Fruit fly (Drosophila melanogaster) whole organism, embryonic: ENCODE measurements around the gene Mtp.
A peak's percentile ranks its signal among the peaks of the same experiment; 100 is the strongest.

Experiments
- B-H1 ChIP-seq: fragments of 200-800 bp; sonication (Bioruptor generic); IDR thresholded peaks from 3 replicates; pipeline ENCODE4 v1.3.6; 2022; ENCODE audit warnings: missing biosample characterization, missing genetic modification characterization
- Bdp1 ChIP-seq: fragments of 200-800 bp; sonication (Bioruptor generic); optimal IDR thresholded peaks from 3 replicates; lab custom pipeline; 2016; ENCODE audit warnings: missing biosample characterization, missing genetic modification characterization
- Bteb2 ChIP-seq: fragments of 200-800 bp; sonication (Bioruptor generic); optimal IDR thresholded peaks from 2 replicates; lab custom pipeline; 2016; ENCODE audit warnings: missing biosample characterization, missing genetic modification characterization
- CG10267 ChIP-seq: fragments of 200-800 bp; sonication (Bioruptor generic); optimal IDR thresholded peaks from 2 replicates; lab custom pipeline; 2018; ENCODE audit warnings: missing biosample characterization, mild to moderate bottlenecking, missing genetic modification characterization, moderate library complexity
- CG10959 ChIP-seq: fragments of 200-800 bp; sonication (Bioruptor generic); IDR thresholded peaks from 2 replicates; pipeline ENCODE4 v1.3.6; 2022; ENCODE audit warnings: missing biosample characterization, missing genetic modification characterization
- CG11560 ChIP-seq: fragments of 200-800 bp; sonication (Bioruptor generic); IDR thresholded peaks from 3 replicates; pipeline ENCODE4 v1.3.6; 2022; ENCODE audit warnings: missing biosample characterization, missing genetic modification characterization
- CG14441 ChIP-seq: fragments of 200-800 bp; sonication (Bioruptor generic); IDR thresholded peaks from 2 replicates; pipeline ENCODE4 v1.3.6; 2022; ENCODE audit warnings: missing biosample characterization, missing genetic modification characterization
- CG14860 ChIP-seq: fragments of 200-800 bp; sonication (Bioruptor generic); IDR thresholded peaks from 3 replicates; pipeline ENCODE4 v1.3.6; 2022; ENCODE audit warnings: missing biosample characterization, missing genetic modification characterization; ENCODE audit not compliant: partially characterized antibody
- CG15514 ChIP-seq: fragments of 200-800 bp; sonication (Bioruptor generic); optimal IDR thresholded peaks from 3 replicates; lab custom pipeline; 2017; ENCODE audit warnings: missing biosample characterization, missing genetic modification characterization, mild to moderate bottlenecking, moderate library complexity, missing genetic modification reagents
- CG16779 ChIP-seq: fragments of 200-800 bp; sonication (Bioruptor generic); IDR thresholded peaks from 2 replicates; pipeline ENCODE4 v1.3.6; 2022; ENCODE audit warnings: missing biosample characterization, missing genetic modification characterization
- CG17361 ChIP-seq: fragments of 200-800 bp; sonication (Bioruptor generic); IDR thresholded peaks from 3 replicates; pipeline ENCODE4 v1.3.6; 2022; ENCODE audit warnings: missing biosample characterization, missing genetic modification characterization
- CG17802 ChIP-seq: fragments of 200-800 bp; sonication (Bioruptor generic); optimal IDR thresholded peaks from 2 replicates; lab custom pipeline; 2018; ENCODE audit warnings: missing biosample characterization, mild to moderate bottlenecking, missing genetic modification characterization, moderate library complexity
- CG30403 ChIP-seq: fragments of 200-800 bp; sonication (Bioruptor generic); optimal IDR thresholded peaks from 3 replicates; lab custom pipeline; 2016; ENCODE audit warnings: missing biosample characterization, missing genetic modification characterization
- CG32772 ChIP-seq: fragments of 200-800 bp; sonication (Bioruptor generic); IDR thresholded peaks from 2 replicates; pipeline ENCODE4 v1.3.6; 2022; ENCODE audit warnings: missing biosample characterization, missing genetic modification characterization
- CG3838 ChIP-seq: fragments of 200-800 bp; sonication (Bioruptor generic); optimal IDR thresholded peaks from 3 replicates; lab custom pipeline; 2016; ENCODE audit warnings: missing biosample characterization, missing genetic modification characterization
- CG4820 ChIP-seq: fragments of 200-800 bp; sonication (Bioruptor generic); optimal IDR thresholded peaks from 3 replicates; lab custom pipeline; 2016; ENCODE audit warnings: missing biosample characterization, missing genetic modification characterization
- CG8281 ChIP-seq: fragments of 200-800 bp; sonication (Bioruptor generic); optimal IDR thresholded peaks from 2 replicates; lab custom pipeline; 2018; ENCODE audit warnings: missing biosample characterization, mild to moderate bottlenecking, missing genetic modification characterization, moderate library complexity
- CG9215 ChIP-seq: fragments of 200-800 bp; sonication (Bioruptor generic); IDR thresholded peaks from 2 replicates; pipeline ENCODE4 v1.3.6; 2022; ENCODE audit warnings: missing biosample characterization, missing genetic modification characterization
- CG9817 ChIP-seq: fragments of 200-800 bp; sonication (Bioruptor generic); optimal IDR thresholded peaks from 2 replicates; lab custom pipeline; 2018; ENCODE audit warnings: missing biosample characterization, mild to moderate bottlenecking, missing genetic modification characterization, moderate library complexity
- CTCF ChIP-seq: fragments of 200-800 bp; sonication (Bioruptor generic); optimal IDR thresholded peaks from 2 replicates; lab custom pipeline; 2017; ENCODE audit warnings: missing biosample characterization, mild to moderate bottlenecking, missing genetic modification characterization, moderate library complexity
- Dfd ChIP-seq, 2 experiments: fragments of >200 bp; optimal IDR thresholded peaks; 2 replicates each; lab custom pipeline; 2017; ENCODE audit warnings: missing biosample characterization in 2 of 2, missing genetic modification characterization in 2 of 2
- Dip3 ChIP-seq: fragments of 200-800 bp; sonication (Bioruptor generic); optimal IDR thresholded peaks from 3 replicates; lab custom pipeline; 2016; ENCODE audit warnings: missing biosample characterization, missing genetic modification characterization
- Ets97D ChIP-seq: fragments of 200-800 bp; sonication (Bioruptor generic); optimal IDR thresholded peaks from 3 replicates; lab custom pipeline; 2016; ENCODE audit warnings: missing biosample characterization, missing genetic modification characterization
- GATAe ChIP-seq: fragments of 200-800 bp; sonication (Bioruptor generic); conservative IDR thresholded peaks from 2 replicates; pipeline ENCODE4 v1.3.6; 2022; ENCODE audit warnings: missing biosample characterization, missing genetic modification characterization
- Gsc ChIP-seq: fragments of 200-800 bp; sonication (Bioruptor generic); IDR thresholded peaks from 2 replicates; pipeline ENCODE4 v1.3.6; 2022; ENCODE audit warnings: missing biosample characterization, missing genetic modification characterization
- Hand ChIP-seq: fragments of 200-800 bp; sonication (Bioruptor generic); optimal IDR thresholded peaks from 2 replicates; lab custom pipeline; 2017; ENCODE audit warnings: mild to moderate bottlenecking, missing biosample characterization, missing genetic modification reagents, missing genetic modification characterization
- Hr3 ChIP-seq: fragments of 200-800 bp; sonication (Bioruptor generic); optimal IDR thresholded peaks from 3 replicates; lab custom pipeline; 2016; ENCODE audit warnings: missing biosample characterization, missing genetic modification characterization
- MTF-1 ChIP-seq: fragments of 200-800 bp; sonication (Bioruptor generic); optimal IDR thresholded peaks from 2 replicates; lab custom pipeline; 2018; ENCODE audit warnings: missing biosample characterization, mild to moderate bottlenecking, missing genetic modification characterization, borderline replicate concordance
- NK7.1 ChIP-seq: fragments of 200-800 bp; sonication (Bioruptor generic); optimal IDR thresholded peaks from 3 replicates; lab custom pipeline; 2016; ENCODE audit warnings: missing biosample characterization, missing genetic modification characterization
- NfI ChIP-seq: fragments of 200-800 bp; sonication (Bioruptor generic); optimal IDR thresholded peaks from 3 replicates; lab custom pipeline; 2018; ENCODE audit warnings: missing biosample characterization, mild to moderate bottlenecking, missing genetic modification characterization, moderate library complexity
- Poxn ChIP-seq: fragments of 200-800 bp; sonication (Bioruptor generic); IDR thresholded peaks from 2 replicates; pipeline ENCODE4 v1.3.6; 2022; ENCODE audit warnings: missing biosample characterization, missing genetic modification characterization
- Rx ChIP-seq: fragments of 200-800 bp; sonication (Bioruptor generic); IDR thresholded peaks from 2 replicates; pipeline ENCODE4 v1.3.6; 2022; ENCODE audit warnings: missing biosample characterization, missing genetic modification characterization
- Sox102F ChIP-seq: fragments of 200-800 bp; sonication (Bioruptor generic); optimal IDR thresholded peaks from 2 replicates; lab custom pipeline; 2018; ENCODE audit warnings: missing biosample characterization, mild to moderate bottlenecking, missing genetic modification characterization, moderate library complexity
- Trl ChIP-seq, 3 experiments: fragments of >200 bp in 2 of 3; fragments of 200-800 bp in 1 of 3; sonication (Bioruptor generic) in 1 of 3; optimal IDR thresholded peaks; 2 replicates in 1 of 3; 3 replicates in 2 of 3; lab custom pipeline; 2016 to 2017; ENCODE audit warnings: missing biosample characterization in 1 of 3, missing genetic modification characterization in 1 of 3
- YL-1 ChIP-seq: fragments of 200-800 bp; sonication (Bioruptor generic); optimal IDR thresholded peaks from 3 replicates; lab custom pipeline; 2017; ENCODE audit warnings: missing biosample characterization, mild to moderate bottlenecking, missing genetic modification characterization
- aop ChIP-seq: fragments of 200-800 bp; sonication (Bioruptor generic); IDR thresholded peaks from 2 replicates; pipeline ENCODE4 v1.3.6; 2022; ENCODE audit warnings: missing biosample characterization, missing genetic modification characterization
- bigmax ChIP-seq: fragments of 200-800 bp; sonication (Bioruptor generic); optimal IDR thresholded peaks from 2 replicates; lab custom pipeline; 2018; ENCODE audit warnings: missing biosample characterization, mild to moderate bottlenecking, missing genetic modification characterization
- cwo ChIP-seq: fragments of 200-800 bp; sonication (Bioruptor generic); optimal IDR thresholded peaks from 3 replicates; lab custom pipeline; 2017; ENCODE audit warnings: missing biosample characterization, missing genetic modification characterization, mild to moderate bottlenecking, moderate library complexity, missing genetic modification reagents
- gcm ChIP-seq: fragments of 200-800 bp; sonication (Bioruptor generic); optimal IDR thresholded peaks from 2 replicates; lab custom pipeline; 2019; ENCODE audit warnings: missing biosample characterization, mild to moderate bottlenecking, missing genetic modification characterization, moderate library complexity
- hth ChIP-seq: fragments of >200 bp; optimal IDR thresholded peaks from 2 replicates; lab custom pipeline; 2017; ENCODE audit warnings: inconsistent platforms
- jumu ChIP-seq: fragments of 200-800 bp; sonication (Bioruptor generic); optimal IDR thresholded peaks from 3 replicates; lab custom pipeline; 2016; ENCODE audit warnings: missing biosample characterization, missing genetic modification characterization
- lbe ChIP-seq: fragments of 200-800 bp; sonication (Bioruptor generic); optimal IDR thresholded peaks from 2 replicates; lab custom pipeline; 2016; ENCODE audit warnings: missing biosample characterization, mild to moderate bottlenecking, missing genetic modification characterization
- lmd ChIP-seq: fragments of 200-800 bp; sonication (Bioruptor generic); IDR thresholded peaks from 2 replicates; pipeline ENCODE4 v1.3.6; 2022; ENCODE audit warnings: missing biosample characterization, missing genetic modification characterization
- luna ChIP-seq: fragments of 200-800 bp; sonication (Bioruptor generic); optimal IDR thresholded peaks from 2 replicates; lab custom pipeline; 2016; ENCODE audit warnings: missing biosample characterization, missing genetic modification characterization
- phol ChIP-seq: fragments of 200-800 bp; sonication (Bioruptor generic); optimal IDR thresholded peaks from 3 replicates; lab custom pipeline; 2018; ENCODE audit warnings: missing biosample characterization, mild to moderate bottlenecking, missing genetic modification characterization, moderate library complexity
- ranshi ChIP-seq: fragments of 200-800 bp; sonication (Bioruptor generic); IDR thresholded peaks from 2 replicates; pipeline ENCODE4 v1.3.6; 2022; ENCODE audit warnings: missing biosample characterization, missing genetic modification characterization
- sd ChIP-seq: fragments of 200-800 bp; sonication (Bioruptor generic); optimal IDR thresholded peaks from 3 replicates; lab custom pipeline; 2018; ENCODE audit warnings: missing biosample characterization, mild to moderate bottlenecking, missing genetic modification characterization, moderate library complexity
- sens-2 ChIP-seq: fragments of 200-800 bp; sonication (Bioruptor generic); IDR thresholded peaks from 2 replicates; pipeline ENCODE4 v1.3.6; 2022; ENCODE audit warnings: missing biosample characterization, missing genetic modification characterization
- slbo ChIP-seq: fragments of 200-800 bp; sonication (Bioruptor generic); IDR thresholded peaks from 2 replicates; pipeline ENCODE4 v1.3.6; 2022; ENCODE audit warnings: missing biosample characterization, missing genetic modification characterization
- tap ChIP-seq: fragments of 200-800 bp; optimal IDR thresholded peaks from 3 replicates; lab custom pipeline; 2019; ENCODE audit warnings: missing biosample characterization, mild to moderate bottlenecking, missing genetic modification characterization, moderate library complexity
- vfl ChIP-seq: fragments of 200-800 bp; sonication (Bioruptor generic); optimal IDR thresholded peaks from 2 replicates; lab custom pipeline; 2016; ENCODE audit warnings: missing biosample characterization, missing genetic modification characterization

Mtp gene

DNA sequence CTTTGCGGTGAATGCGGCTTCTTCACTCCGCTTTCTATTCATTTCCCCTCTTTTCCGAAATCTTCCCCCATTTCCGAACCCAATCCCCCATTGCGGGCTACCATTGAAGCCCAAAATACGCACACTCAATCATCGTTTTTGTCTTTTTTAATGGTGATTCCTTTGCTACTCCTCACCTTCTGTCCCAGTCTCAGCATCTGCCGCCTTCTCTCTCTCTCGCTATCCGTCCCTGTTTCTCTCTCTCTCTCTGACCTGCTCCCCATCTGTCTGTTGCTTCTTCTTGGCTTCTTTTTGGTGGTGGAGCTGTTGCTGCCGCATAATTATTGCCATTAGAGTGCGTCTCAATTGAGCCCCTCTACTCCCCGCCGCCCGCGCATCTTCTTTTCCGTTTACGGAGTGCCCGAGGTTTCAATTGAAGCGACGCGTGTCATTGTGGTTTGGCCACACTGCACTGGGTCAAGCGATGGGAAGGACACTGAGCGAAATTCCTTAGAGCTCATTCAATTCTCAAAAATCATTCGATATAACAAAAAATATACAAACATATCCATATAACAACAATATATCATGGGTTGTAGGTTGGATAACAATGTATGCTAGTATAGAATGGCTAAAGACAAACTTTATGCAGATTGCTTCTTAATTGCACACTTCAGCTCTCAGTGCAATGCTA, 22.3 kb upstream of the Mtp start (continued):
- TF ChIP-seq CG10267 (peak; percentile 51), jumu (GFP tag; lab: Kevin White, UChicago) (peak; percentile 6), bigmax (no peak), Bdp1 (no peak), Rx (GFP tag; lab: Robert Waterston, UW) (no peak), CG9215 (no peak), sd (tag; lab: Kevin White, UChicago) (no peak), MTF-1 (GFP tag; lab: Kevin White, UChicago) (no peak), CG3838 (GFP tag; lab: Kevin White, UChicago) (no peak), NK7.1 (GFP tag; lab: Kevin White, UChicago) (no peak), Dip3 (GFP tag; lab: Kevin White, UChicago) (no peak), Hand (GFP tag; lab: Kevin White, UChicago) (peak; percentile 7), CG10959 (GFP tag; lab: Robert Waterston, UW) (0 out of 2 replicates have a peak, but pooled peaks have one; percentile 15), CG14860 (GFP tag; lab: Robert Waterston, UW) (no peak), sens-2 (GFP tag; lab: Robert Waterston, UW) (no peak), Gsc (GFP tag; lab: Robert Waterston, UW) (no peak), tap (tag; lab: Kevin White, UChicago) (peak; percentile 32), ranshi (GFP tag; lab: Robert Waterston, UW) (no peak), slbo (0 out of 2 replicates have a peak, but pooled peaks have one; percentile 32), CG30403 (GFP tag; lab: Kevin White, UChicago) (peak; percentile 45), CG16779 (GFP tag; lab: Robert Waterston, UW) (no peak), gcm (GFP tag; lab: Kevin White, UChicago) (peak; percentile 42), CG4820 (peak; percentile 49), CG32772 (GFP tag; lab: Robert Waterston, UW) (no peak), GATAe (GFP tag; lab: Robert Waterston, UW) (no peak), Bteb2 (GFP tag; lab: Kevin White, UChicago) (no peak), B-H1 (GFP tag; lab: Robert Waterston, UW) (no peak), CG8281 (no peak), CG15514 (GFP tag; lab: Kevin White, UChicago) (peak; percentile 7), aop (GFP tag; lab: Robert Waterston, UW) (no peak), CG14441 (GFP tag; lab: Robert Waterston, UW) (no peak), lbe (no peak), CG11560 (no peak), CG17802 (tag; lab: Kevin White, UChicago) (peak; percentile 30), CTCF (GFP tag; lab: Kevin White, UChicago) (no peak), luna (GFP tag; lab: Kevin White, UChicago) (no peak), Ets97D (GFP tag; lab: Kevin White, UChicago) (peak; percentile 14), vfl (GFP tag; lab: Kevin White, UChicago) (no peak), hth (no peak), Sox102F (GFP tag; lab: Kevin White, UChicago) (peak; percentile 72), phol (tag; lab: Kevin White, UChicago) (peak; percentile 68), Dfd (GFP tag; optimal IDR thresholded peaks at IDR 0.05; lab: Kevin White, UChicago) (no peak), cwo (peak; percentile 21), lmd (GFP tag; lab: Robert Waterston, UW) (peak; percentile 56), Hr3 (GFP tag; lab: Kevin White, UChicago) (peak; percentile 18), NfI (GFP tag; lab: Kevin White, UChicago) (no peak), Poxn (GFP tag; lab: Robert Waterston, UW) (no peak), CG9817 (tag; lab: Kevin White, UChicago) (peak; percentile 42), Trl (optimal IDR thresholded peaks at IDR 0.05; lab: Kevin White, UChicago) (peak in 1 of 2 experiments; percentile 35), Trl (GFP tag; optimal IDR thresholded peaks at IDR 0.05; lab: Kevin White, UChicago) (peak; percentile 2), CG17361 (GFP tag; lab: Robert Waterston, UW) (peak; percentile 56; the same call in 2 of the 3 replicates), YL-1 (GFP tag; lab: Kevin White, UChicago) (no peak)
